Worm (Caenorhabditis elegans) whole organism, L1 larva: ENCODE data around the gene F54D12.8.

Source experiments
- ama-1 ChIP-seq: fragments of 150-350 bp; optimal IDR thresholded peaks from 2 replicates; lab custom pipeline; 2014
- ceh-90 ChIP-seq: sonication (generic microtip); optimal IDR thresholded peaks from 2 replicates; lab custom pipeline; 2016; ENCODE audit warnings: missing genetic modification characterization, missing compliant biosample characterization
- lir-3 ChIP-seq: sonication (generic microtip); optimal IDR thresholded peaks from 2 replicates; lab custom pipeline; 2016; ENCODE audit warnings: mild to moderate bottlenecking, missing genetic modification characterization, moderate library complexity, missing compliant biosample characterization; ENCODE audit not compliant: poor library complexity
- mdl-1 ChIP-seq, 2 experiments: fragments of 150-350 bp; optimal IDR thresholded peaks; 2 replicates each; lab custom pipeline; 2014 to 2017; ENCODE audit warnings: missing biosample characterization in 2 of 2, missing genetic modification characterization in 2 of 2, inconsistent platforms in 1 of 2
- nhr-11 ChIP-seq: fragments of 150-350 bp; optimal IDR thresholded peaks from 2 replicates; lab custom pipeline; 2014; ENCODE audit warnings: missing biosample characterization, missing genetic modification characterization
- nhr-77 ChIP-seq: fragments of 150-350 bp; optimal IDR thresholded peaks from 2 replicates; lab custom pipeline; 2014; ENCODE audit warnings: missing biosample characterization, missing genetic modification characterization
- pax-3 ChIP-seq: fragments of 200-800 bp; sonication (Bioruptor generic); optimal IDR thresholded peaks from 2 replicates; lab custom pipeline; 2018; ENCODE audit warnings: mild to moderate bottlenecking, missing genetic modification characterization, moderate library complexity, missing compliant biosample characterization
- snpc-4 ChIP-seq: fragments of 150-350 bp; optimal IDR thresholded peaks from 2 replicates; lab custom pipeline; 2014; ENCODE audit warnings: missing biosample characterization, missing genetic modification characterization
- sptf-1 ChIP-seq: fragments of 150-350 bp; optimal IDR thresholded peaks from 2 replicates; lab custom pipeline; 2014; ENCODE audit warnings: missing biosample characterization, missing genetic modification characterization
- unc-62 ChIP-seq: fragments of 150-350 bp; optimal IDR thresholded peaks from 2 replicates; lab custom pipeline; 2014; ENCODE audit warnings: missing biosample characterization, missing genetic modification reagents, missing genetic modification characterization
- ztf-11 ChIP-seq, 2 experiments: sonication (generic microtip); optimal IDR thresholded peaks; 2 replicates each; lab custom pipeline; 2016 to 2017; ENCODE audit warnings: missing genetic modification characterization in 2 of 2, missing biosample characterization in 1 of 2, missing compliant biosample characterization in 1 of 2
- ztf-4 ChIP-seq: fragments of 150-350 bp; optimal IDR thresholded peaks from 2 replicates; lab custom pipeline; 2014; ENCODE audit warnings: missing biosample characterization, missing genetic modification characterization

ce11 chrII:1365985-1366384 lies 31.9 kb downstream of the F54D12.8 start:
- TF ChIP-seq nhr-11 (tag; lab: Kevin White, UChicago) (no peak), ama-1 (no peak), lir-3 (tag; lab: Kevin White, UChicago) (no peak), ztf-4 (tag; lab: Kevin White, UChicago) (no peak), unc-62 (no peak), snpc-4 (tag; lab: Kevin White, UChicago) (no peak), pax-3 (tag; lab: Kevin White, UChicago) (no peak), ceh-90 (tag; lab: Kevin White, UChicago) (no peak), mdl-1 (tag; optimal IDR thresholded peaks at IDR 0.05; lab: Kevin White, UChicago) (no peak), nhr-77 (tag; lab: Kevin White, UChicago) (no peak), sptf-1 (tag; lab: Kevin White, UChicago) (no peak), ztf-11 (tag; optimal IDR thresholded peaks at IDR 0.05; lab: Kevin White, UChicago) (no peak)
